Fruit fly (Drosophila melanogaster): ENCODE measurements around the gene Syx7.

Gene Syx7

dm6 chr3L:21479636-21480035, 34.0 kb downstream of the Syx7 start (continued):
- peak; percentile 55 for TF ChIP-seq CG10669 (GFP tag; optimal IDR thresholded peaks at IDR 0.05)
- TF ChIP-seq fd59A (GFP tag; optimal IDR thresholded peaks at IDR 0.05) = peak; percentile 41
- peak; percentile 1 for TF ChIP-seq Ets21C (GFP tag; optimal IDR thresholded peaks at IDR 0.05)
- peak; percentile 77 for TF ChIP-seq CG34406 (GFP tag; optimal IDR thresholded peaks at IDR 0.05)
- TF ChIP-seq Hr38 (GFP tag; optimal IDR thresholded peaks at IDR 0.05) = no peak
- 0 out of 2 replicates have a peak, but pooled peaks have one; percentile 10 for TF ChIP-seq Gug (GFP tag; IDR thresholded peaks at IDR 0.05)
- TF ChIP-seq CG6808 (GFP tag; optimal IDR thresholded peaks at IDR 0.05) = peak; percentile 56
- peak; percentile 78 for TF ChIP-seq CG8319 (GFP tag; optimal IDR thresholded peaks at IDR 0.05)
- peak; percentile 54 for TF ChIP-seq fkh (GFP tag; optimal IDR thresholded peaks at IDR 0.05)
- peak; percentile 43 for TF ChIP-seq CG32006 (GFP tag; optimal IDR thresholded peaks at IDR 0.05)
- TF ChIP-seq Met (GFP tag; optimal IDR thresholded peaks at IDR 0.05) = peak; percentile 77
- TF ChIP-seq acj6 (GFP tag; optimal IDR thresholded peaks at IDR 0.05) = peak; percentile 73
- peak; percentile 53 for TF ChIP-seq Blimp-1 (GFP tag; optimal IDR thresholded peaks at IDR 0.05)
- TF ChIP-seq CG10631 (GFP tag; optimal IDR thresholded peaks at IDR 0.05) = no peak
- TF ChIP-seq Sox14 (GFP tag; optimal IDR thresholded peaks at IDR 0.05) = peak; percentile 21
- peak; percentile 76 for TF ChIP-seq achi (GFP tag; optimal IDR thresholded peaks at IDR 0.05)
- peak; percentile 23 for TF ChIP-seq Hr4 (GFP tag; optimal IDR thresholded peaks at IDR 0.05)
- TF ChIP-seq salr (GFP tag; optimal IDR thresholded peaks at IDR 0.05) = peak in 1 of 2 experiments; percentile 71
- peak; percentile 59 for TF ChIP-seq dac (GFP tag; optimal IDR thresholded peaks at IDR 0.05)
- peak; percentile 76 for TF ChIP-seq esn (GFP tag; optimal IDR thresholded peaks at IDR 0.05)
- peak; percentile 48 for TF ChIP-seq CG16779 (tag; optimal IDR thresholded peaks at IDR 0.05)
- TF ChIP-seq Lpt (GFP tag; optimal IDR thresholded peaks at IDR 0.05) = peak; percentile 16

- TF ChIP-seq Smox (GFP tag; optimal IDR thresholded peaks at IDR 0.05) (no peak), Blimp-1 (GFP tag; optimal IDR thresholded peaks at IDR 0.05) (no peak), net (GFP tag; optimal IDR thresholded peaks at IDR 0.05) (no peak), CG15336 (GFP tag; IDR thresholded peaks at IDR 0.05) (no peak), salr (GFP tag; optimal IDR thresholded peaks at IDR 0.05) (no peak), fkh (GFP tag; optimal IDR thresholded peaks at IDR 0.05) (no peak), CG6276 (GFP tag; optimal IDR thresholded peaks at IDR 0.05) (no peak), Eip75B (GFP tag; optimal IDR thresholded peaks at IDR 0.05) (no peak), CG11902 (GFP tag; optimal IDR thresholded peaks at IDR 0.05) (no peak)
Measured at dm6 chr3L:21482100-21482499, 36.5 kb downstream of the Syx7 start.

dm6 chr3L:21483837-21484236, 38.2 kb downstream of the Syx7 start:
- TF ChIP-seq esn (GFP tag; optimal IDR thresholded peaks at IDR 0.05) = no peak
- TF ChIP-seq Sox14 (GFP tag; optimal IDR thresholded peaks at IDR 0.05) = peak; percentile 56
- TF ChIP-seq CG31627 (GFP tag; optimal IDR thresholded peaks at IDR 0.05) = peak; percentile 2
- TF ChIP-seq dsx (GFP tag; optimal IDR thresholded peaks at IDR 0.05; ENCODE audit: poor library complexity, severe bottlenecking) = peak; percentile 2
- no peak for TF ChIP-seq eg (GFP tag; IDR thresholded peaks at IDR 0.05)

dm6 chr3L:21485371-21485770, 39.7 kb downstream of the Syx7 start:
- TF ChIP-seq CG8119 (GFP tag; IDR thresholded peaks at IDR 0.05) = peak; percentile 55
- TF ChIP-seq CG6163 (GFP tag; IDR thresholded peaks at IDR 0.05) = peak; percentile 57; the same call in 2 of the 3 replicates
- TF ChIP-seq dsx (GFP tag; optimal IDR thresholded peaks at IDR 0.05; ENCODE audit: poor library complexity, severe bottlenecking) = peak; percentile 40
- peak; percentile 55; the same call in 1 of the 2 replicates for TF ChIP-seq CG15336 (GFP tag; IDR thresholded peaks at IDR 0.05)

dm6 chr3L:21490486-21490885, 44.9 kb downstream of the Syx7 start, which contains the start of gene Neu2:
Gene Neu2 (minus strand): TSS chr3L:21490586.
- TF ChIP-seq CG10631 (GFP tag; optimal IDR thresholded peaks at IDR 0.05) (no peak), salr (GFP tag; optimal IDR thresholded peaks at IDR 0.05) (no peak), svp (GFP tag) (no peak), CG7368 (GFP tag; optimal IDR thresholded peaks at IDR 0.05) (no peak), Sox14 (GFP tag; optimal IDR thresholded peaks at IDR 0.05) (no peak), CG3919 (GFP tag; optimal IDR thresholded peaks at IDR 0.05) (no peak), CG4318 (GFP tag; optimal IDR thresholded peaks at IDR 0.05) (no peak)

All from whole organism, prepupa.